Comparison of ENCODE assay signal across 1 fruit fly cellular context in the genomic region with DNA sequence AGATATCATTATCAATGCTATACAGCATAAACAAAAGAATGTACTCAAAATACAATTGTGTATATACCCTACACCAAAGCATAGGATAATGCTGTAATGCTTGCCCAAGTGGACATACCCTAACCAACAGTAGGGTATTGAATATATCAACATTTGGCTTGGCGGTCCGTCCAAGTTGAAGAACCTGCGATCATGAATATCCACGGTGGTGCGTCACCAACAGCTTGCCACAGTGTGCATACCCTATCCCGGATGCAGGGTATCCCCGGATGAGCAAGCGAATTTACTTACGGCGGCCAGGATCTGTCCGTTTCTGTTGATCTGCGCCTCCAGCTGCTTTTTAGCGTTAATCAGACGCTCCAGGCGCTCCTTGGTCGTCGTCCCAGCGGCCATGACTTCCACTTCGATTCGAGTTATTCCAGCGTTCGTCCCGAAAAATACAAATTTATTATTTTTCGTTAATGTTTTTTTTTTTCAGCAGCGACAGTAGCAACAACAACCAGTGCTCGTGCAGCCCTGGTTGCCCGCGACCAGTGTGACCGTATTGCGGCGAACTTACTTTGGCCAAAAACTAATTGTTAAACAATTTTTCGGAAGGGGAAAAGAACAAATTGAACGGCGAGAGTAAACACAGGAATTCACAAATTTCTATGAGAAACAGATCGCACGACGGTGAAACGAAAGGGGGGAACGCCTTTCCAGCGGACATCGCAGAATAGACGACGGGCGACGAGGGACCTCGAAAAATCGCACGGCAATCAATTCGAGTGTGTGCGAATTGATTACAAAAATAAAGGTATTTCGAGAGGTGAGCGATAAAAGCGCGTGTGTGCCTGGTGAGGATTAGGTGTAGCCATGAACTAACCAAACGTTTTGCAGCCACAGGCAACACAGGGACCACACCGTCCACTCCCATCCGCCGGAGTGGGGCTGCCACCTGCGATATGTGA.
TF ChIP-seq lines count a peak whose summit lies in the region.

A gene (plus strand): TSS at position 413 of the 950 bp plus-strand sequence.
A gene (minus strand): TSS at position 545 of the 950 bp plus-strand sequence.

TF ChIP-seq in whole organism, embryonic, 481 proteins besides CTCF, POLR2A, EP300 and RAD21 (continued from another document and continues in another):
- TF ChIP-seq luna (GFP tag; optimal IDR thresholded peaks at IDR 0.05; lab: Kevin White, UChicago) = no peak
- no peak for TF ChIP-seq CG3065 (GFP tag; optimal IDR thresholded peaks at IDR 0.05; lab: Kevin White, UChicago)
- TF ChIP-seq Mad (GFP tag; optimal IDR thresholded peaks at IDR 0.05; lab: Kevin White, UChicago) = peak; percentile 2
- no peak for TF ChIP-seq CG5180 (GFP tag; optimal IDR thresholded peaks at IDR 0.05; lab: Kevin White, UChicago)
- peak; percentile 57 for TF ChIP-seq CG12942 (GFP tag; optimal IDR thresholded peaks at IDR 0.05; lab: Kevin White, UChicago)
- peak; percentile 17 for TF ChIP-seq Dp (GFP tag; optimal IDR thresholded peaks at IDR 0.05; lab: Kevin White, UChicago)
- TF ChIP-seq CG4424 (GFP tag; optimal IDR thresholded peaks at IDR 0.05; lab: Kevin White, UChicago) = no peak
- peak; percentile 47 for TF ChIP-seq gro (GFP tag; optimal IDR thresholded peaks at IDR 0.05; lab: Kevin White, UChicago)
- TF ChIP-seq ab (GFP tag; optimal IDR thresholded peaks at IDR 0.05; lab: Kevin White, UChicago) = no peak
- peak; percentile 59 for TF ChIP-seq CG15514 (GFP tag; optimal IDR thresholded peaks at IDR 0.05; lab: Kevin White, UChicago)
- TF ChIP-seq ken (GFP tag; IDR thresholded peaks at IDR 0.05; lab: Robert Waterston, UW) = peak; percentile 81
- peak; percentile 3 for TF ChIP-seq CG11723 (GFP tag; optimal IDR thresholded peaks at IDR 0.05; lab: Kevin White, UChicago)
- TF ChIP-seq CG7963 (GFP tag; IDR thresholded peaks at IDR 0.05; lab: Robert Waterston, UW; ENCODE audit: partially characterized antibody) = no peak
- no peak for TF ChIP-seq CG12104 (GFP tag; optimal IDR thresholded peaks at IDR 0.05; lab: Kevin White, UChicago)
- TF ChIP-seq CG10147 (GFP tag; optimal IDR thresholded peaks at IDR 0.05; lab: Kevin White, UChicago) = no peak
- no peak for TF ChIP-seq kni (GFP tag; optimal IDR thresholded peaks at IDR 0.05; lab: Kevin White, UChicago)
- no peak for TF ChIP-seq hbn (GFP tag; IDR thresholded peaks at IDR 0.05; lab: Robert Waterston, UW; ENCODE audit: partially characterized antibody)
- TF ChIP-seq Dbx (GFP tag; IDR thresholded peaks at IDR 0.05; lab: Robert Waterston, UW) = peak; percentile 74
- TF ChIP-seq crol (GFP tag; IDR thresholded peaks at IDR 0.05; lab: Robert Waterston, UW) = no peak
- no peak for TF ChIP-seq fd64A (GFP tag; optimal IDR thresholded peaks at IDR 0.05; lab: Kevin White, UChicago)
- peak; percentile 54; the same call in 1 of the 2 replicates for TF ChIP-seq seq (GFP tag; IDR thresholded peaks at IDR 0.05; lab: Robert Waterston, UW)
- peak; percentile 69 for TF ChIP-seq CG11085 (GFP tag; IDR thresholded peaks at IDR 0.05; lab: Robert Waterston, UW)
- no peak for TF ChIP-seq chinmo (GFP tag; IDR thresholded peaks at IDR 0.05; lab: Robert Waterston, UW; ENCODE audit: partially characterized antibody)
- no peak for TF ChIP-seq Stat92E (GFP tag; optimal IDR thresholded peaks at IDR 0.05; lab: Kevin White, UChicago)
- TF ChIP-seq emc (GFP tag; optimal IDR thresholded peaks at IDR 0.05; lab: Kevin White, UChicago) = peak; percentile 45
- peak; percentile 68 for TF ChIP-seq HLH54F (GFP tag; optimal IDR thresholded peaks at IDR 0.05; lab: Kevin White, UChicago)
- TF ChIP-seq CG3847 (GFP tag; IDR thresholded peaks at IDR 0.05; lab: Robert Waterston, UW) = peak; percentile 54
- TF ChIP-seq CG4328 (GFP tag; optimal IDR thresholded peaks at IDR 0.05; lab: Kevin White, UChicago) = no peak
- peak; percentile 52 for TF ChIP-seq Myb (GFP tag; optimal IDR thresholded peaks at IDR 0.05; lab: Kevin White, UChicago)
- peak; percentile 36 for TF ChIP-seq CG18619 (GFP tag; optimal IDR thresholded peaks at IDR 0.05; lab: Kevin White, UChicago)
- TF ChIP-seq CG4282 (GFP tag; optimal IDR thresholded peaks at IDR 0.05; lab: Kevin White, UChicago) = no peak
- TF ChIP-seq tin (GFP tag; optimal IDR thresholded peaks at IDR 0.05; lab: Kevin White, UChicago) = peak; percentile 4
- TF ChIP-seq CG10431 (GFP tag; optimal IDR thresholded peaks at IDR 0.05; lab: Kevin White, UChicago) = peak; percentile 71
- TF ChIP-seq tll (GFP tag; optimal IDR thresholded peaks at IDR 0.05; lab: Kevin White, UChicago) = no peak
- no peak for TF ChIP-seq Nf-YC (tag; optimal IDR thresholded peaks at IDR 0.05; lab: Kevin White, UChicago)
- TF ChIP-seq Lpt (GFP tag; optimal IDR thresholded peaks at IDR 0.05; lab: Kevin White, UChicago) = no peak
- no peak for TF ChIP-seq Dek (tag; optimal IDR thresholded peaks at IDR 0.05; lab: Kevin White, UChicago)
- peak; percentile 10 for TF ChIP-seq CG33557 (GFP tag; optimal IDR thresholded peaks at IDR 0.05; lab: Kevin White, UChicago)
- peak; percentile 73 for TF ChIP-seq E2f1 (GFP tag; IDR thresholded peaks at IDR 0.05; lab: Robert Waterston, UW)
- peak; percentile 22 for TF ChIP-seq Oli (tag; optimal IDR thresholded peaks at IDR 0.05; lab: Kevin White, UChicago)
- TF ChIP-seq unc-4 (GFP tag; IDR thresholded peaks at IDR 0.05; lab: Robert Waterston, UW; ENCODE audit: partially characterized antibody) = no peak
- TF ChIP-seq Fer3 (tag; optimal IDR thresholded peaks at IDR 0.05; lab: Kevin White, UChicago) = peak; percentile 45
- 0 out of 2 replicates have a peak, but pooled peaks have one; percentile 28 for TF ChIP-seq bowl (GFP tag; IDR thresholded peaks at IDR 0.05; lab: Robert Waterston, UW)
- TF ChIP-seq Atf3 (GFP tag; optimal IDR thresholded peaks at IDR 0.05; lab: Kevin White, UChicago) = peak; percentile 39
- no peak for TF ChIP-seq CG12769 (tag; optimal IDR thresholded peaks at IDR 0.05; lab: Kevin White, UChicago)
- no peak for TF ChIP-seq Vsx1 (GFP tag; optimal IDR thresholded peaks at IDR 0.05; lab: Kevin White, UChicago)
- no peak; the same call in 1 of the 2 replicates for TF ChIP-seq Ravus (GFP tag; IDR thresholded peaks at IDR 0.05; lab: Robert Waterston, UW)
- peak; percentile 67 for TF ChIP-seq Dip3 (GFP tag; optimal IDR thresholded peaks at IDR 0.05; lab: Kevin White, UChicago)
- no peak for TF ChIP-seq bigmax (GFP tag; optimal IDR thresholded peaks at IDR 0.05; lab: Kevin White, UChicago)
- no peak for TF ChIP-seq ac (GFP tag; optimal IDR thresholded peaks at IDR 0.05; lab: Kevin White, UChicago)
- no peak for TF ChIP-seq CG31365 (tag; optimal IDR thresholded peaks at IDR 0.05; lab: Kevin White, UChicago)
- TF ChIP-seq slou (GFP tag; optimal IDR thresholded peaks at IDR 0.05; lab: Kevin White, UChicago) = no peak
- no peak for TF ChIP-seq Elba2 (GFP tag; optimal IDR thresholded peaks at IDR 0.05; lab: Kevin White, UChicago)
- peak; percentile 93 for TF ChIP-seq CG7928 (GFP tag; optimal IDR thresholded peaks at IDR 0.05; lab: Kevin White, UChicago)
- no peak for TF ChIP-seq hkb (optimal IDR thresholded peaks at IDR 0.05; lab: Kevin White, UChicago)
- TF ChIP-seq hkb (GFP tag; IDR thresholded peaks at IDR 0.05; lab: Robert Waterston, UW) = peak; percentile 78
- peak; percentile 82 for TF ChIP-seq lmd (GFP tag; IDR thresholded peaks at IDR 0.05; lab: Robert Waterston, UW)
- TF ChIP-seq CG11696 (GFP tag; IDR thresholded peaks at IDR 0.05; lab: Robert Waterston, UW) = 0 out of 2 replicates have a peak, but pooled peaks have one; percentile 43
- peak; percentile 33; the same call in 1 of the 3 replicates for TF ChIP-seq CG17361 (GFP tag; IDR thresholded peaks at IDR 0.05; lab: Robert Waterston, UW)
- peak; percentile 25 for TF ChIP-seq CG6654 (GFP tag; optimal IDR thresholded peaks at IDR 0.05; lab: Kevin White, UChicago)
- TF ChIP-seq CG12391 (tag; optimal IDR thresholded peaks at IDR 0.05; lab: Kevin White, UChicago) = peak; percentile 23
- peak; percentile 76 for TF ChIP-seq ap (GFP tag; IDR thresholded peaks at IDR 0.05; lab: Robert Waterston, UW)
- peak; percentile 67 for TF ChIP-seq ssp (GFP tag; IDR thresholded peaks at IDR 0.05; lab: Robert Waterston, UW)
- TF ChIP-seq CG7987 (GFP tag; optimal IDR thresholded peaks at IDR 0.05; lab: Kevin White, UChicago) = no peak
- no peak for TF ChIP-seq Ssrp (tag; optimal IDR thresholded peaks at IDR 0.05; lab: Kevin White, UChicago)
- TF ChIP-seq lola (GFP tag; optimal IDR thresholded peaks at IDR 0.05; lab: Kevin White, UChicago) = peak in 1 of 3 experiments; percentile 20
- TF ChIP-seq jumu (GFP tag; optimal IDR thresholded peaks at IDR 0.05; lab: Kevin White, UChicago) = peak; percentile 52
- no peak for TF ChIP-seq nerfin-2 (GFP tag; IDR thresholded peaks at IDR 0.05; lab: Robert Waterston, UW; ENCODE audit: partially characterized antibody)
- no peak for TF ChIP-seq CG8290 (GFP tag; optimal IDR thresholded peaks at IDR 0.05; lab: Kevin White, UChicago)
- TF ChIP-seq CG8290 (tag; optimal IDR thresholded peaks at IDR 0.05; lab: Kevin White, UChicago) = peak in 1 of 2 experiments; percentile 73
- TF ChIP-seq CG6791 (GFP tag; IDR thresholded peaks at IDR 0.05; lab: Robert Waterston, UW; ENCODE audit: partially characterized antibody) = peak; percentile 52; the same call in 2 of the 3 replicates
- TF ChIP-seq dmrt11E (tag; optimal IDR thresholded peaks at IDR 0.05; lab: Kevin White, UChicago) = peak; percentile 30
- TF ChIP-seq gfzf (GFP tag; optimal IDR thresholded peaks at IDR 0.05; lab: Kevin White, UChicago) = peak; percentile 86
- no peak for TF ChIP-seq CG17385 (GFP tag; optimal IDR thresholded peaks at IDR 0.05; lab: Kevin White, UChicago)
- no peak for TF ChIP-seq Hmx (GFP tag; optimal IDR thresholded peaks at IDR 0.05; lab: Kevin White, UChicago)
- TF ChIP-seq bcd (GFP tag; optimal IDR thresholded peaks at IDR 0.05; lab: Kevin White, UChicago) = peak; percentile 60
- TF ChIP-seq Hr39 (optimal IDR thresholded peaks at IDR 0.05; lab: Kevin White, UChicago) = no peak
- TF ChIP-seq CG8359 (GFP tag; optimal IDR thresholded peaks at IDR 0.05; lab: Kevin White, UChicago; ENCODE audit: borderline replicate concordance) = no peak
- TF ChIP-seq H2.0 (GFP tag; IDR thresholded peaks at IDR 0.05; lab: Robert Waterston, UW) = peak; percentile 80
- TF ChIP-seq Hsf (GFP tag; optimal IDR thresholded peaks at IDR 0.05; lab: Kevin White, UChicago) = peak; percentile 56
- no peak for TF ChIP-seq CG6683 (GFP tag; optimal IDR thresholded peaks at IDR 0.05; lab: Kevin White, UChicago)
- no peak for TF ChIP-seq run (tag; optimal IDR thresholded peaks at IDR 0.05; lab: Kevin White, UChicago)
- 0 out of 3 replicates have a peak, but pooled peaks have one; percentile 47 for TF ChIP-seq C15 (GFP tag; IDR thresholded peaks at IDR 0.05; lab: Robert Waterston, UW)
- no peak for TF ChIP-seq CG31441 (GFP tag; IDR thresholded peaks at IDR 0.05; lab: Robert Waterston, UW)
- TF ChIP-seq inv (GFP tag; IDR thresholded peaks at IDR 0.05; lab: Robert Waterston, UW; ENCODE audit: partially characterized antibody) = no peak
- TF ChIP-seq CG33213 (GFP tag; optimal IDR thresholded peaks at IDR 0.05; lab: Kevin White, UChicago) = peak; percentile 6
- peak; percentile 71 for TF ChIP-seq Atf6 (GFP tag; IDR thresholded peaks at IDR 0.05; lab: Robert Waterston, UW)
- no peak for TF ChIP-seq HLH4C (GFP tag; IDR thresholded peaks at IDR 0.05; lab: Robert Waterston, UW; ENCODE audit: partially characterized antibody)
- TF ChIP-seq slbo (GFP tag; IDR thresholded peaks at IDR 0.05; lab: Robert Waterston, UW) = peak; percentile 90
- peak; percentile 60 for TF ChIP-seq CG4730 (GFP tag; IDR thresholded peaks at IDR 0.05; lab: Robert Waterston, UW)
- no peak for TF ChIP-seq CG7745 (tag; optimal IDR thresholded peaks at IDR 0.05; lab: Kevin White, UChicago)
- peak; percentile 66 for TF ChIP-seq CG9727 (GFP tag; optimal IDR thresholded peaks at IDR 0.05; lab: Kevin White, UChicago)
- no peak for TF ChIP-seq CG1529 (GFP tag; optimal IDR thresholded peaks at IDR 0.05; lab: Kevin White, UChicago)
- TF ChIP-seq tio (GFP tag; optimal IDR thresholded peaks at IDR 0.05; lab: Kevin White, UChicago) = no peak
- no peak for TF ChIP-seq CG2199 (GFP tag; IDR thresholded peaks at IDR 0.05; lab: Robert Waterston, UW)
- peak; percentile 81 for TF ChIP-seq CG32532 (GFP tag; IDR thresholded peaks at IDR 0.05; lab: Robert Waterston, UW)
- TF ChIP-seq CG34422 (GFP tag; IDR thresholded peaks at IDR 0.05; lab: Robert Waterston, UW) = peak; percentile 81
- TF ChIP-seq ATbp (GFP tag; optimal IDR thresholded peaks at IDR 0.05; lab: Kevin White, UChicago) = no peak
- TF ChIP-seq btn (GFP tag; optimal IDR thresholded peaks at IDR 0.05; lab: Kevin White, UChicago) = no peak
- TF ChIP-seq B-H1 (GFP tag; IDR thresholded peaks at IDR 0.05; lab: Robert Waterston, UW) = peak; percentile 66
- peak; percentile 43 for TF ChIP-seq nmo (GFP tag; optimal IDR thresholded peaks at IDR 0.05; lab: Kevin White, UChicago)
- TF ChIP-seq Hey (tag; optimal IDR thresholded peaks at IDR 0.05; lab: Kevin White, UChicago) = no peak
- TF ChIP-seq trem (tag; optimal IDR thresholded peaks at IDR 0.05; lab: Kevin White, UChicago) = peak; percentile 58
- no peak for TF ChIP-seq CG17802 (tag; optimal IDR thresholded peaks at IDR 0.05; lab: Kevin White, UChicago)
- no peak for TF ChIP-seq vnd (GFP tag; IDR thresholded peaks at IDR 0.05; lab: Robert Waterston, UW; ENCODE audit: partially characterized antibody)
- TF ChIP-seq disco-r (GFP tag; optimal IDR thresholded peaks at IDR 0.05; lab: Kevin White, UChicago) = peak; percentile 8
- peak; percentile 75 for TF ChIP-seq CG10366 (GFP tag; IDR thresholded peaks at IDR 0.05; lab: Robert Waterston, UW)
- TF ChIP-seq CG12744 (GFP tag; optimal IDR thresholded peaks at IDR 0.05; lab: Kevin White, UChicago) = no peak
- peak; percentile 26 for TF ChIP-seq maf-S (GFP tag; optimal IDR thresholded peaks at IDR 0.05; lab: Kevin White, UChicago)
- TF ChIP-seq Opbp (GFP tag; IDR thresholded peaks at IDR 0.05; lab: Robert Waterston, UW; ENCODE audit: partially characterized antibody) = no peak
- TF ChIP-seq NC2α (GFP tag; optimal IDR thresholded peaks at IDR 0.05; lab: Kevin White, UChicago) = no peak
- no peak for TF ChIP-seq hb (GFP tag; IDR thresholded peaks at IDR 0.05; lab: Robert Waterston, UW; ENCODE audit: partially characterized antibody)
- TF ChIP-seq CG6175 (GFP tag; IDR thresholded peaks at IDR 0.05; lab: Robert Waterston, UW) = peak; percentile 57; the same call in 1 of the 3 replicates
- TF ChIP-seq her (GFP tag; optimal IDR thresholded peaks at IDR 0.05; lab: Kevin White, UChicago) = no peak
- TF ChIP-seq CG4360 (GFP tag; IDR thresholded peaks at IDR 0.05; lab: Robert Waterston, UW) = peak; percentile 95
- TF ChIP-seq CG13123 (GFP tag; optimal IDR thresholded peaks at IDR 0.05; lab: Kevin White, UChicago) = no peak
- no peak for TF ChIP-seq h (optimal IDR thresholded peaks at IDR 0.05; lab: Kevin White, UChicago)
- peak; percentile 57 for TF ChIP-seq CG16815 (GFP tag; optimal IDR thresholded peaks at IDR 0.05; lab: Kevin White, UChicago)
- peak; percentile 83 for TF ChIP-seq CG14441 (GFP tag; IDR thresholded peaks at IDR 0.05; lab: Robert Waterston, UW)
